Worm (Caenorhabditis elegans) whole organism, late embryonic: Measurements from ENCODE around the gene K07F5.14.

Experiments
- C38D4.7 ChIP-seq: fragments of 200-800 bp; sonication (Bioruptor generic); optimal IDR thresholded peaks from 2 replicates; lab custom pipeline; 2018; ENCODE audit warnings: mild to moderate bottlenecking, missing genetic modification characterization, moderate library complexity, missing compliant biosample characterization
- F13H6.1 ChIP-seq: sonication (generic microtip); optimal IDR thresholded peaks from 2 replicates; lab custom pipeline; 2016; ENCODE audit warnings: missing genetic modification characterization, missing compliant biosample characterization
- T23F11.4 ChIP-seq: fragments of 200-800 bp; sonication (Bioruptor generic); optimal IDR thresholded peaks from 2 replicates; lab custom pipeline; 2018; ENCODE audit warnings: mild to moderate bottlenecking, missing genetic modification characterization, missing compliant biosample characterization
- ahr-1 ChIP-seq: sonication (generic microtip); optimal IDR thresholded peaks from 2 replicates; lab custom pipeline; 2016; ENCODE audit warnings: missing genetic modification characterization, missing compliant biosample characterization
- ama-1 ChIP-seq: fragments of 150-350 bp; optimal IDR thresholded peaks from 2 replicates; lab custom pipeline; 2014
- ceh-18 ChIP-seq: sonication (generic microtip); optimal IDR thresholded peaks from 2 replicates; lab custom pipeline; 2016; ENCODE audit warnings: missing genetic modification characterization, missing compliant biosample characterization
- ceh-19 ChIP-seq: fragments of 200-800 bp; sonication (Bioruptor generic); optimal IDR thresholded peaks from 2 replicates; lab custom pipeline; 2018; ENCODE audit warnings: mild to moderate bottlenecking, missing genetic modification characterization, missing compliant biosample characterization
- ceh-2 ChIP-seq: sonication (generic microtip); optimal IDR thresholded peaks from 2 replicates; lab custom pipeline; 2016; ENCODE audit warnings: missing genotype, missing genetic modification characterization, missing compliant biosample characterization
- ceh-22 ChIP-seq: sonication (generic microtip); optimal IDR thresholded peaks from 2 replicates; lab custom pipeline; 2017; ENCODE audit warnings: missing biosample characterization, missing genetic modification characterization
- ceh-34 ChIP-seq: sonication (generic microtip); optimal IDR thresholded peaks from 2 replicates; lab custom pipeline; 2016; ENCODE audit warnings: mild to moderate bottlenecking, missing genetic modification characterization, missing compliant biosample characterization
- ceh-6 ChIP-seq: fragments of 200-800 bp; sonication (Bioruptor generic); optimal IDR thresholded peaks from 2 replicates; lab custom pipeline; 2018; ENCODE audit warnings: mild to moderate bottlenecking, missing genetic modification characterization, missing compliant biosample characterization
- dve-1 ChIP-seq: sonication (generic microtip); optimal IDR thresholded peaks from 2 replicates; lab custom pipeline; 2017; ENCODE audit warnings: antibody characterized with exemption, mild to moderate bottlenecking, missing genetic modification characterization, missing compliant biosample characterization
- elt-2 ChIP-seq: sonication (generic microtip); optimal IDR thresholded peaks from 2 replicates; lab custom pipeline; 2016; ENCODE audit warnings: missing genetic modification reagents, missing genetic modification characterization, missing compliant biosample characterization
- elt-4 ChIP-seq: sonication (generic microtip); optimal IDR thresholded peaks from 2 replicates; lab custom pipeline; 2016; ENCODE audit warnings: missing genetic modification characterization, missing compliant biosample characterization
- ets-4 ChIP-seq: sonication (generic microtip); optimal IDR thresholded peaks from 2 replicates; lab custom pipeline; 2016; ENCODE audit warnings: missing genetic modification characterization, missing compliant biosample characterization
- fax-1 ChIP-seq: sonication (generic microtip); optimal IDR thresholded peaks from 2 replicates; lab custom pipeline; 2016; ENCODE audit warnings: missing genotype, missing genetic modification characterization, missing compliant biosample characterization
- fkh-10 ChIP-seq: fragments of 150-350 bp; optimal IDR thresholded peaks from 2 replicates; lab custom pipeline; 2014; ENCODE audit warnings: missing biosample characterization, missing genetic modification reagents, missing genetic modification characterization
- fkh-6 ChIP-seq: sonication (generic microtip); optimal IDR thresholded peaks from 2 replicates; lab custom pipeline; 2016; ENCODE audit warnings: missing genetic modification characterization, missing compliant biosample characterization
- hlh-13 ChIP-seq: fragments of 200-800 bp; sonication (Bioruptor generic); optimal IDR thresholded peaks from 2 replicates; lab custom pipeline; 2018; ENCODE audit warnings: mild to moderate bottlenecking, missing genetic modification characterization, missing compliant biosample characterization
- hlh-8 ChIP-seq: sonication (generic microtip); optimal IDR thresholded peaks from 2 replicates; lab custom pipeline; 2016; ENCODE audit warnings: missing genotype, missing genetic modification characterization, missing compliant biosample characterization
- lin-11 ChIP-seq: fragments of 200-800 bp; sonication (Bioruptor generic); optimal IDR thresholded peaks from 2 replicates; lab custom pipeline; 2018; ENCODE audit warnings: mild to moderate bottlenecking, missing genetic modification characterization, missing compliant biosample characterization
- npax-4 ChIP-seq: sonication (generic microtip); optimal IDR thresholded peaks from 2 replicates; lab custom pipeline; 2016; ENCODE audit warnings: missing genetic modification characterization, missing compliant biosample characterization
- odd-2 ChIP-seq: sonication (generic microtip); optimal IDR thresholded peaks from 2 replicates; lab custom pipeline; 2017; ENCODE audit warnings: antibody characterized with exemption, mild to moderate bottlenecking, missing genetic modification characterization, missing compliant biosample characterization
- pag-3 ChIP-seq: sonication (generic microtip); optimal IDR thresholded peaks from 2 replicates; lab custom pipeline; 2016; ENCODE audit warnings: missing compliant biosample characterization, missing genetic modification characterization, borderline replicate concordance
- pros-1 ChIP-seq: fragments of 150-350 bp; optimal IDR thresholded peaks from 2 replicates; lab custom pipeline; 2014; ENCODE audit warnings: missing biosample characterization, missing genetic modification reagents, missing genetic modification characterization
- ref-2 ChIP-seq: sonication (generic microtip); optimal IDR thresholded peaks from 2 replicates; lab custom pipeline; 2016; ENCODE audit warnings: missing genetic modification characterization, missing compliant biosample characterization
- rnt-1 ChIP-seq: sonication (generic microtip); optimal IDR thresholded peaks from 2 replicates; lab custom pipeline; 2016; ENCODE audit warnings: missing genetic modification characterization, missing compliant biosample characterization
- sox-4 ChIP-seq: sonication (generic microtip); optimal IDR thresholded peaks from 2 replicates; lab custom pipeline; 2017; ENCODE audit warnings: mild to moderate bottlenecking, missing genetic modification characterization, inconsistent platforms, missing compliant biosample characterization
- tbx-2 ChIP-seq: sonication (generic microtip); optimal IDR thresholded peaks from 2 replicates; lab custom pipeline; 2016; ENCODE audit warnings: missing genetic modification characterization, missing compliant biosample characterization
- ttx-3 ChIP-seq: sonication (generic microtip); optimal IDR thresholded peaks from 2 replicates; lab custom pipeline; 2016; ENCODE audit warnings: missing genetic modification reagents, missing genetic modification characterization, missing compliant biosample characterization
- unc-42 ChIP-seq: sonication (generic microtip); optimal IDR thresholded peaks from 2 replicates; lab custom pipeline; 2016; ENCODE audit warnings: missing genotype, missing genetic modification characterization, missing compliant biosample characterization
- unc-86 ChIP-seq: sonication (generic microtip); optimal IDR thresholded peaks from 2 replicates; lab custom pipeline; 2016; ENCODE audit warnings: missing genetic modification characterization, missing compliant biosample characterization
- ztf-16 ChIP-seq: sonication (generic microtip); optimal IDR thresholded peaks from 2 replicates; lab custom pipeline; 2017; ENCODE audit warnings: missing genetic modification characterization, missing compliant biosample characterization

K07F5.14 gene

ce11 chrIV:9858970-9859369 lies 3.1 kb upstream of the K07F5.14 start:
- TF ChIP-seq tbx-2 (tag; lab: Kevin White, UChicago) (no peak), pros-1 (tag; lab: Kevin White, UChicago) (no peak), unc-42 (tag; lab: Kevin White, UChicago) (no peak), ahr-1 (tag; lab: Kevin White, UChicago) (no peak), hlh-8 (tag; lab: Kevin White, UChicago) (no peak)

ce11 chrIV:9863817-9864216 lies 1.8 kb downstream of the K07F5.14 start, which contains the start of gene K07F5.16:
K07F5.16 (plus strand) TSS chrIV:9864117.
- TF ChIP-seq dve-1 (no peak), npax-4 (no peak), hlh-13 (GFP tag; lab: Kevin White, UChicago) (no peak)

- TF ChIP-seq elt-2 = no peak
- TF ChIP-seq ceh-19 (GFP tag; lab: Kevin White, UChicago) = no peak
- TF ChIP-seq odd-2 = no peak
- no peak for TF ChIP-seq pros-1 (tag; lab: Kevin White, UChicago)
- no peak for TF ChIP-seq lin-11
- no peak for TF ChIP-seq fkh-6 (tag; lab: Kevin White, UChicago)
- no peak for TF ChIP-seq ceh-34 (tag; lab: Kevin White, UChicago)
- no peak for TF ChIP-seq elt-4 (tag; lab: Kevin White, UChicago)
- no peak for TF ChIP-seq pag-3 (tag; lab: Kevin White, UChicago)
- TF ChIP-seq fax-1 (tag; lab: Kevin White, UChicago) = no peak
- TF ChIP-seq ceh-2 (tag; lab: Kevin White, UChicago) = no peak
- TF ChIP-seq ttx-3 (tag; lab: Kevin White, UChicago) = no peak
- no peak for TF ChIP-seq ets-4 (tag; lab: Kevin White, UChicago)
- no peak for TF ChIP-seq ceh-18 (tag; lab: Kevin White, UChicago)
- TF ChIP-seq npax-4 = no peak
- TF ChIP-seq fkh-10 (GFP tag; lab: Kevin White, UChicago) = no peak
- no peak for TF ChIP-seq ref-2
- TF ChIP-seq T23F11.4 (GFP tag; lab: Kevin White, UChicago) = no peak
- TF ChIP-seq C38D4.7 (GFP tag; lab: Kevin White, UChicago) = no peak
These were observed 2.8 kb downstream of the K07F5.14 start, which contains the start of the genes K07F5.15 and K07F5.22 for ce11 chrIV:9864778-9865177. K07F5.15 (plus strand) TSS chrIV:9865078. K07F5.22 (plus strand) TSS chrIV:9865078.

ce11 chrIV:9866865-9867264 lies 4.8 kb downstream of the K07F5.14 start:
- no peak for TF ChIP-seq C38D4.7 (GFP tag; lab: Kevin White, UChicago)
- no peak for TF ChIP-seq ceh-22 (tag; lab: Kevin White, UChicago)
- TF ChIP-seq elt-4 (tag; lab: Kevin White, UChicago) = no peak
- no peak for TF ChIP-seq unc-86 (tag; lab: Kevin White, UChicago)
- TF ChIP-seq ztf-16 = no peak
- TF ChIP-seq ceh-19 (GFP tag; lab: Kevin White, UChicago) = no peak
- TF ChIP-seq ceh-6 (GFP tag; lab: Kevin White, UChicago) = no peak
- TF ChIP-seq rnt-1 (tag; lab: Kevin White, UChicago) = no peak
- no peak for TF ChIP-seq F13H6.1 (tag; lab: Kevin White, UChicago)
- TF ChIP-seq ama-1 (lab: Kevin White, UChicago) = no peak

ce11 chrIV:9867915-9868314 lies 5.9 kb downstream of the K07F5.14 start:
- TF ChIP-seq ceh-18 (tag; lab: Kevin White, UChicago) = no peak
- no peak for TF ChIP-seq sox-4 (tag; lab: Kevin White, UChicago)
- TF ChIP-seq ttx-3 (tag; lab: Kevin White, UChicago) = no peak
- no peak for TF ChIP-seq ceh-2 (tag; lab: Kevin White, UChicago)
- TF ChIP-seq fkh-6 (tag; lab: Kevin White, UChicago) = no peak
- TF ChIP-seq, all 69 proteins: peak for 0
